Worm (Caenorhabditis elegans): ENCODE data around the gene srt-65.

- TF ChIP-seq ets-7 (tag; optimal IDR thresholded peaks at IDR 0.05) (no peak), tra-4 (tag; optimal IDR thresholded peaks at IDR 0.05) (no peak), ceh-13 (GFP tag; optimal IDR thresholded peaks at IDR 0.05) (no peak), scrt-1 (GFP tag; IDR thresholded peaks at IDR 0.05) (no peak), pes-1 (GFP tag; IDR thresholded peaks at IDR 0.05) (no peak), B0310.2 (tag; optimal IDR thresholded peaks at IDR 0.05) (no peak), sea-1 (GFP tag; conservative IDR thresholded peaks at IDR 0.05) (no peak), ama-1 (optimal IDR thresholded peaks at IDR 0.05) (no peak), flt-1 (GFP tag; IDR thresholded peaks at IDR 0.05) (no peak), tbx-37 (GFP tag; conservative IDR thresholded peaks at IDR 0.05) (no peak), aly-1 (tag; optimal IDR thresholded peaks at IDR 0.05) (no peak), ceh-36 (tag; optimal IDR thresholded peaks at IDR 0.05) (no peak), hmg-4 (GFP tag; optimal IDR thresholded peaks at IDR 0.05) (no peak)
Observed at ce11 chrV:5213674-5214073, 40.9 kb upstream of the srt-65 start.

Measured in whole organism, early embryonic.